Worm (Caenorhabditis elegans): ENCODE results near the gene dnj-11.

- TF ChIP-seq unc-39 (tag; optimal IDR thresholded peaks at IDR 0.05) (no peak), ceh-82 (tag; optimal IDR thresholded peaks at IDR 0.05) (no peak), fos-1 (tag; optimal IDR thresholded peaks at IDR 0.05) (no peak), nhr-28 (tag; optimal IDR thresholded peaks at IDR 0.05) (no peak), unc-62 (GFP tag; optimal IDR thresholded peaks at IDR 0.05) (no peak), mdl-1 (tag; optimal IDR thresholded peaks at IDR 0.05) (no peak)
These were observed 20.2 kb downstream of the dnj-11 start, which contains the start of gene nstp-2 for ce11 chrIV:6605863-6606262.

Data from whole organism, L3 larva.